Worm (Caenorhabditis elegans) whole organism, early embryonic: ENCODE measurements around the gene C49A9.6.

Experiments used
- B0310.2 ChIP-seq: sonication (generic microtip); optimal IDR thresholded peaks from 2 replicates; lab custom pipeline; 2016; ENCODE audit warnings: mild to moderate bottlenecking, missing genetic modification characterization, missing compliant biosample characterization
- F13C5.2 ChIP-seq: sonication (generic microtip); optimal IDR thresholded peaks from 2 replicates; lab custom pipeline; 2017; ENCODE audit warnings: mild to moderate bottlenecking, missing genetic modification characterization, inconsistent platforms, missing compliant biosample characterization
- aly-1 ChIP-seq: sonication (generic microtip); optimal IDR thresholded peaks from 2 replicates; lab custom pipeline; 2016; ENCODE audit warnings: missing genetic modification characterization, missing compliant biosample characterization
- ama-1 ChIP-seq: fragments of 150-350 bp; optimal IDR thresholded peaks from 2 replicates; lab custom pipeline; 2014
- ceh-13 ChIP-seq: fragments of 200-800 bp; sonication (Bioruptor generic); optimal IDR thresholded peaks from 2 replicates; lab custom pipeline; 2018; ENCODE audit warnings: mild to moderate bottlenecking, missing genetic modification characterization, missing compliant biosample characterization
- ceh-36 ChIP-seq: sonication (generic microtip); optimal IDR thresholded peaks from 2 replicates; lab custom pipeline; 2016; ENCODE audit warnings: missing genetic modification characterization, inconsistent platforms, missing compliant biosample characterization
- ets-7 ChIP-seq: sonication (generic microtip); optimal IDR thresholded peaks from 2 replicates; lab custom pipeline; 2016; ENCODE audit warnings: missing genotype, missing genetic modification characterization, missing compliant biosample characterization
- flt-1 ChIP-seq: fragments of 200-800 bp; sonication (Bioruptor generic); IDR thresholded peaks from 2 replicates; pipeline ENCODE4 v1.3.6; 2022; ENCODE audit warnings: missing genetic modification characterization, missing compliant biosample characterization
- hmbx-1 ChIP-seq: sonication (generic microtip); optimal IDR thresholded peaks from 2 replicates; lab custom pipeline; 2016; ENCODE audit warnings: mild to moderate bottlenecking, missing genetic modification characterization, missing compliant biosample characterization
- hmg-4 ChIP-seq: fragments of 200-800 bp; sonication (Bioruptor generic); optimal IDR thresholded peaks from 2 replicates; lab custom pipeline; 2018; ENCODE audit warnings: mild to moderate bottlenecking, missing genetic modification characterization, missing compliant biosample characterization
- hnd-1 ChIP-seq: sonication (generic microtip); optimal IDR thresholded peaks from 2 replicates; lab custom pipeline; 2016; ENCODE audit warnings: missing genetic modification characterization, missing compliant biosample characterization
- pes-1 ChIP-seq: fragments of 200-800 bp; sonication (Bioruptor generic); IDR thresholded peaks from 2 replicates; pipeline ENCODE4 v1.3.6; 2022; ENCODE audit warnings: missing genetic modification reagents, missing genetic modification characterization, missing compliant biosample characterization
- scrt-1 ChIP-seq: fragments of 200-800 bp; sonication (Bioruptor generic); IDR thresholded peaks from 2 replicates; pipeline ENCODE4 v1.3.6; 2022; ENCODE audit warnings: missing genetic modification characterization, missing compliant biosample characterization
- sea-1 ChIP-seq: fragments of 200-800 bp; sonication (Bioruptor generic); conservative IDR thresholded peaks from 2 replicates; pipeline ENCODE4 v1.3.6; 2022; ENCODE audit warnings: missing genetic modification characterization, missing compliant biosample characterization
- tbx-11 ChIP-seq: fragments of 200-800 bp; sonication (Bioruptor generic); IDR thresholded peaks from 2 replicates; pipeline ENCODE4 v1.3.6; 2022; ENCODE audit warnings: missing genetic modification characterization, missing compliant biosample characterization
- tbx-37 ChIP-seq: fragments of 200-800 bp; sonication (Bioruptor generic); conservative IDR thresholded peaks from 2 replicates; pipeline ENCODE4 v1.3.6; 2022; ENCODE audit warnings: missing genetic modification reagents, missing genetic modification characterization, missing compliant biosample characterization
- tra-4 ChIP-seq: sonication (generic microtip); optimal IDR thresholded peaks from 2 replicates; lab custom pipeline; 2017; ENCODE audit warnings: missing genetic modification characterization, missing compliant biosample characterization

The C49A9.6 gene

DNA sequence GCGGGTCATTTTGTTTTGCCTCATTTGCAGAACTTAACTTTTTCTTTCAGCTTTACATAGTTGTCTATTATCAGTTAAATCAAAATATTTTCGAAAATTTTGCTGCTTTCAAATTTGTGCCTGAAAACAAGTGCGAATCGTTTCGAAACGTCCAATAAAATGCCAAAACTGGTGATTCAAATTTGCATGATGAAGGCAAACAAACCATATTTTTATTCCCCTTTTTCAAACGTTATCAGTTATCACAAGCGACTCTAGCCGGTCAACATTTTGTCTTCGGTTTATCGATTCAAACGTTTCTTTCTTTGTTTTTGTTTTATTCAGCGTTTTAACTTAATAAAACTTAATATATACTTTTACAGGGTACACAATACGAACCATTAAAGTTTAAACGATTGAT, at the start of gene C49A9.6, which contains the start of gene ugt-24:
TSS of gene C49A9.6 (plus strand) at position 363 of the 400 bp plus-strand sequence.
TSS of gene ugt-24 (minus strand) at position 147 of the 400 bp plus-strand sequence.
- TF ChIP-seq ama-1 = no peak
- TF ChIP-seq hmbx-1 (tag; lab: Kevin White, UChicago) = no peak
- no peak for TF ChIP-seq hnd-1 (tag; lab: Kevin White, UChicago)
- TF ChIP-seq B0310.2 (tag; lab: Kevin White, UChicago) = no peak
- no peak for TF ChIP-seq pes-1 (GFP tag; lab: Robert Waterston, UW)
- no peak for TF ChIP-seq aly-1 (tag; lab: Kevin White, UChicago)
- no peak for TF ChIP-seq F13C5.2 (tag; lab: Kevin White, UChicago)
- TF ChIP-seq ceh-13 (GFP tag; lab: Kevin White, UChicago) = no peak
- TF ChIP-seq scrt-1 (GFP tag; lab: Robert Waterston, UW) = no peak
- no peak for TF ChIP-seq tbx-11 (GFP tag; lab: Robert Waterston, UW)
- TF ChIP-seq tra-4 (tag; lab: Kevin White, UChicago) = no peak

DNA sequence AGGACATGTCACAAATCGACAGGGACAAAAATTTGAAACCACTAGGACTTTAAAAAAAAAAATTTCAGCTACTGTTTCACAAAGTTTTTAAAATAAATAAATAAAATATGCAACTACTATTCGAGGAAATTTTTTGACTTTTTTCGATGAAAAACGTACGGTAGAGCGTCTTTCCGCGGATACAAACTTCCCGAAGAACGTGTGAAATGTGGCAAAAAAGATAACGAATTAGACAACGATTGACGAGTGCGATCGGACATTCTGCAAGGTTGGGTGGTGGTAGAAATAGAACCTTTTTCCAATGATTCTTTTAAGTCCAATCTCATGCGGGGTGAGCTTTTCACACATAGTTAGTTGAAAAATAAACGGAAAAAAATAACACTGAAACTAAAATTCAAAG, 44.9 kb upstream of the C49A9.6 start:
- TF ChIP-seq ceh-36 (no peak), pes-1 (GFP tag; lab: Robert Waterston, UW) (no peak), hmg-4 (GFP tag; lab: Kevin White, UChicago) (no peak), ama-1 (no peak), flt-1 (GFP tag; lab: Robert Waterston, UW) (no peak), hnd-1 (tag; lab: Kevin White, UChicago) (no peak), ets-7 (tag; lab: Kevin White, UChicago) (no peak), tra-4 (tag; lab: Kevin White, UChicago) (no peak), aly-1 (tag; lab: Kevin White, UChicago) (no peak), ceh-13 (GFP tag; lab: Kevin White, UChicago) (no peak), scrt-1 (GFP tag; lab: Robert Waterston, UW) (no peak), F13C5.2 (tag; lab: Kevin White, UChicago) (no peak), hmbx-1 (tag; lab: Kevin White, UChicago) (no peak), sea-1 (no peak)

DNA sequence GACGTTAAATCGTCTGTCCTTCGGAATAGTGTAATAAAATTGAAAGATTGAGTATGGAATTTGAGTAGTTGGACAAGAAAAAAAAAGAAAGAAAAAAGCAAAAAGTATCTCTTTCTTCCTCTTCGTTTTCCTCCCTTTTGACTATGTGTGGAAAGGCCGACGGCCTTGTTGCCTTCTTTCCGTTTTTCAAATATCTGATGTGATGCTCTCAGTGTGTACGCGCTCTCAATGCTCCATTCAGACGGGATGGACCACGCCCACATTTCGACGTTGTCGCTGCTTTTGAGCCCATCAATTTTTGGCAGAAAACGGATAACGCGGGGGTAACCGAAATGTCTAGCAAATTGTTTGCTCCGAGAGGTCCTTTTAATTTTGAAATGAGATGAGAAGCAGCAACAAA, 37.8 kb upstream of the C49A9.6 start:
- TF ChIP-seq scrt-1 (GFP tag; lab: Robert Waterston, UW) (no peak), ama-1 (no peak), hmg-4 (GFP tag; lab: Kevin White, UChicago) (no peak), ets-7 (tag; lab: Kevin White, UChicago) (no peak), flt-1 (GFP tag; lab: Robert Waterston, UW) (no peak), tra-4 (tag; lab: Kevin White, UChicago) (no peak)

DNA sequence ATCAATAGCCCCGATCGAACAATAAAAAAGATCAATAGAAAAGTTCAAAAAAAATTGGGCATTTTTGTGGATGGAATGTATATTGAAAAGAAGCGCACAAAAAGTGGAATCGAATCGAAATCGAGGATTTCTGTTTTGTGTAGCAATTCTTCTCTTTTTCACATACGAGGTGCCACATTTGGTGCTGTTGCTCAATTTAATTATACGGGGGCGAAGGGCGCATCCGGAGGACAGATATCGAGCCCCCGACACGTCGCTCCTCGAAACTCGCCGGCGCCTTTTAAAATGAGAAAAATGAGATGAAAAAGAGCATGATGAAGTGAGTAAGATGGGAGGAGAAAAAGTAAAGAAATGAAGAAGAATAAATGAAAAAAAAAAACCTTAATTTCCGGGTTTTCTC, 33.4 kb upstream of the C49A9.6 start:
- no peak for TF ChIP-seq F13C5.2 (tag; lab: Kevin White, UChicago)
- no peak for TF ChIP-seq hnd-1 (tag; lab: Kevin White, UChicago)
- no peak for TF ChIP-seq hmbx-1 (tag; lab: Kevin White, UChicago)
- TF ChIP-seq ama-1 = no peak
- TF ChIP-seq pes-1 (GFP tag; lab: Robert Waterston, UW) = no peak
- no peak for TF ChIP-seq ets-7 (tag; lab: Kevin White, UChicago)
- no peak for TF ChIP-seq sea-1
- TF ChIP-seq ceh-36 = no peak
- TF ChIP-seq tbx-11 (GFP tag; lab: Robert Waterston, UW) = no peak
- no peak for TF ChIP-seq aly-1 (tag; lab: Kevin White, UChicago)
- TF ChIP-seq flt-1 (GFP tag; lab: Robert Waterston, UW) = no peak
- no peak for TF ChIP-seq ceh-13 (GFP tag; lab: Kevin White, UChicago)
- TF ChIP-seq hmg-4 (GFP tag; lab: Kevin White, UChicago) = no peak
- TF ChIP-seq B0310.2 (tag; lab: Kevin White, UChicago) = no peak
- TF ChIP-seq scrt-1 (GFP tag; lab: Robert Waterston, UW) = no peak
- TF ChIP-seq tbx-37 (GFP tag; lab: Robert Waterston, UW) = no peak
- TF ChIP-seq tra-4 (tag; lab: Kevin White, UChicago) = no peak

DNA sequence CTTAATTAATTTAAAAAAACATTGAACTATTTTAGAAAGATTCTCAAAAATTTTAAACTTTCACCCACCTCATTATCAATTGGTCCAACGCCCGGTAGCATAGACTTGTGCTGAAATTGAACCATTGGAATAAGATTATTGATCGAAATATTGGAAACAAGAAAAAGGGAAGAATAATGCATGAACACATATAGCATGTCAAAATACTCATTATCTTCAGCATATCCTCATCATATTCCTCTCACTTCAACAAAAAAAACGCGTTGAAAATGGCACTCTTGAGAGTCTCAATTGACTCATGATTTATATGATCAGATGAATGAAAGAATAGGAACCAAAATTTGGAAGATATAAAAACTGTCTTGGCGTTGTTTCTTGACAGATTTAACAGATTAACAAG, 27.0 kb upstream of the C49A9.6 start, which contains the start of gene unc-77:
TSS of gene unc-77 (minus strand) at position 101 of the 400 bp plus-strand sequence.
- TF ChIP-seq sea-1 = no peak

DNA sequence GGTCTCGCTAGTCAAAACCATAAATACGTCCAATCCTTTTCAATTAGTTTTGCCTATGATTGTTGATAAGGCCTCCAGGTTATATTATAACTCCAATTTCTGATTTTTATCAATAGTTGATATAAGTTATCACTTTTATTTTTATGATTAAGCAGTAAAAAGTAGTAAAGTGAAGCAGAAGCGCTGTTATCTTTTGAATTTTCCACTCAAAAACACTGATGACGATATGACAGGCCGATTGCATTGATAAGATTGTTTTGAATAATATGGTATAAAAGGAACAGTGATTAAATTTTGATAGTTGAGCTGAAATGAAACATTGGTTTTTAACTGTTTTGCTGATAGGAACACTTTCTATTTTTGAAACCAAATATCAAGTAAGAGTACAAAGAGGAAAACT, 25.2 kb upstream of the C49A9.6 start, which contains the start of gene asp-9:
TSS of gene asp-9 (plus strand) at position 312 of the 400 bp plus-strand sequence.
- no peak for TF ChIP-seq flt-1 (GFP tag; lab: Robert Waterston, UW)
- TF ChIP-seq B0310.2 (tag; lab: Kevin White, UChicago) = no peak
- TF ChIP-seq pes-1 (GFP tag; lab: Robert Waterston, UW) = no peak
- TF ChIP-seq sea-1 = no peak
- TF ChIP-seq tbx-37 (GFP tag; lab: Robert Waterston, UW) = no peak
- no peak for TF ChIP-seq ceh-13 (GFP tag; lab: Kevin White, UChicago)
- TF ChIP-seq F13C5.2 (tag; lab: Kevin White, UChicago) = no peak
- no peak for TF ChIP-seq ama-1
- TF ChIP-seq tra-4 (tag; lab: Kevin White, UChicago) = no peak

DNA sequence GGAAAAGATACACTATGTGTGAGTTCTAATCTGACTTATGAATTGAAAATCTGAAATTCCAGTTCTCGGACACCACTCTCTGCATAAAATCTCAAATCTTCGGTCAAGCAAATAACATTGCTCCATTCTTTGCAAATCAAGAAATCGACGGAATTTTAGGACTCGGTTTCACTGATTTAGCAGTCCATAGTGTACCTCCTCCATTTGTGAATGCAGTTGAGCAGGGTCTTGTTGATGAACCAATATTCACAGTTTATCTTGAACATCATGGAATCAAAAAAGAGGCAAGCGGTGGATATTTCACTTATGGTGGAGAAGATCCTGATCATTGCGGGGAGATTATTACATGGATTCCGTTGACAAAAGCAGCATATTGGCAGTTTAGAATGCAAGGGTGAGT, 23.6 kb upstream of the C49A9.6 start:
- TF ChIP-seq ceh-36 (no peak), hmg-4 (GFP tag; lab: Kevin White, UChicago) (no peak), ceh-13 (GFP tag; lab: Kevin White, UChicago) (no peak), aly-1 (tag; lab: Kevin White, UChicago) (no peak), ets-7 (tag; lab: Kevin White, UChicago) (no peak), flt-1 (GFP tag; lab: Robert Waterston, UW) (no peak), tbx-37 (GFP tag; lab: Robert Waterston, UW) (no peak), tbx-11 (GFP tag; lab: Robert Waterston, UW) (no peak), scrt-1 (GFP tag; lab: Robert Waterston, UW) (no peak), B0310.2 (tag; lab: Kevin White, UChicago) (no peak), hmbx-1 (tag; lab: Kevin White, UChicago) (no peak)
